Worm (Caenorhabditis elegans) whole organism, young adult: Measurements from ENCODE around the gene F09E5.8.

Experiments used
- D2030.7 ChIP-seq: fragments of 200-800 bp; sonication (Bioruptor generic); IDR thresholded peaks from 2 replicates; pipeline ENCODE4 v1.3.6; 2022; ENCODE audit warnings: missing genetic modification reagents, missing genetic modification characterization, missing compliant biosample characterization
- F23B12.7 ChIP-seq: sonication (generic microtip); optimal IDR thresholded peaks from 2 replicates; lab custom pipeline; 2017; ENCODE audit warnings: missing genetic modification characterization, mild to moderate bottlenecking, missing compliant biosample characterization, antibody characterized with exemption, moderate library complexity; ENCODE audit not compliant: insufficient read depth
- F39B2.1 ChIP-seq: fragments of 200-800 bp; sonication (Bioruptor generic); IDR thresholded peaks from 2 replicates; pipeline ENCODE4 v1.3.6; 2022; ENCODE audit warnings: missing genetic modification reagents, missing genetic modification characterization, missing compliant biosample characterization
- ama-1 ChIP-seq, 3 experiments: fragments of 150-350 bp in 1 of 3; sonication (generic microtip) in 2 of 3; optimal IDR thresholded peaks; 2 replicates each; lab custom pipeline; 2014 to 2018; ENCODE audit warnings: missing biosample characterization in 2 of 3, missing genetic modification characterization in 2 of 3, missing genetic modification reagents in 2 of 3
- ceh-40 ChIP-seq: fragments of 200-800 bp; sonication (Bioruptor generic); IDR thresholded peaks from 2 replicates; pipeline ENCODE4 v1.3.6; 2022; ENCODE audit warnings: missing genetic modification characterization, missing compliant biosample characterization
- ceh-58 ChIP-seq: fragments of 200-800 bp; sonication (Bioruptor generic); IDR thresholded peaks from 2 replicates; pipeline ENCODE4 v1.3.6; 2022; ENCODE audit warnings: missing genetic modification characterization, missing compliant biosample characterization
- egl-18 ChIP-seq: fragments of 200-800 bp; sonication (Bioruptor generic); IDR thresholded peaks from 2 replicates; pipeline ENCODE4 v1.3.6; 2022; ENCODE audit warnings: missing genetic modification reagents, missing genetic modification characterization, missing compliant biosample characterization
- lin-26 ChIP-seq: fragments of 200-800 bp; sonication (Bioruptor generic); IDR thresholded peaks from 2 replicates; pipeline ENCODE4 v1.3.6; 2022; ENCODE audit warnings: missing genetic modification reagents, missing genetic modification characterization, missing compliant biosample characterization
- nhr-90 ChIP-seq: sonication (generic microtip); optimal IDR thresholded peaks from 2 replicates; lab custom pipeline; 2016; ENCODE audit warnings: missing genotype, mild to moderate bottlenecking, missing genetic modification characterization, missing compliant biosample characterization
- unc-62 ChIP-seq: fragments of 150-350 bp; optimal IDR thresholded peaks from 2 replicates; lab custom pipeline; 2014; ENCODE audit warnings: missing biosample characterization, missing genetic modification reagents, missing genetic modification characterization

DNA sequence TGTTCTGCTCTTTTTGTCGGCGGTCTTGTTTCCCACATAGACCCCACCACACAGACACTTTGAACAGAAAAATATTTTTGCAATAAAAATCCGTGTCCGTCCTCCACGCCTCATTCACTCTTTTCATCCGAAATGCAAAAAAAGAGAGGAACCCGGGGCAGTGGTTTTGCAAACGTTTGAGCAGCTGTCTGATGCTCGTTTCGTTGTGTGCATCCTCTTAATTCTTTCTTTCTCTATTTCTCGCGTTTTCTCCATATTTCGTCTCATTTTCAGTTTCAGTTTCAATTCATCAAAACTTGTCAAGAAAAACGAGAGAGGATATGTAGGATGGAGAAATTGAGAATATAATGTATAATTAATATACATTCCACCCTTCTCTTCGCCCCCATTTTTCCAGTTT lies 41.5 kb upstream of the F09E5.8 start:
- TF ChIP-seq F23B12.7 (tag; lab: Kevin White, UChicago) (no peak), egl-18 (no peak), ama-1 (optimal IDR thresholded peaks at IDR 0.05; lab: Kevin White, UChicago) (no peak), ama-1 (GFP tag; optimal IDR thresholded peaks at IDR 0.05; lab: Kevin White, UChicago) (no peak), lin-26 (GFP tag; lab: Robert Waterston, UW) (no peak), nhr-90 (tag; lab: Kevin White, UChicago) (no peak), unc-62 (GFP tag; lab: Kevin White, UChicago) (no peak), D2030.7 (GFP tag; lab: Robert Waterston, UW) (no peak), ceh-58 (GFP tag; lab: Robert Waterston, UW) (no peak), F39B2.1 (GFP tag; lab: Robert Waterston, UW) (no peak), ceh-40 (GFP tag; lab: Robert Waterston, UW) (no peak)
